Fruit fly (Drosophila melanogaster) whole organism, embryonic: ENCODE results near the gene ECSIT.

Experiments used
- CG1024 ChIP-seq: fragments of 200-800 bp; sonication (Bioruptor generic); IDR thresholded peaks from 2 replicates; pipeline ENCODE4 v1.3.6; 2022; ENCODE audit warnings: missing biosample characterization, missing genetic modification characterization
- CG12071 ChIP-seq: fragments of 200-800 bp; sonication (Bioruptor generic); optimal IDR thresholded peaks from 3 replicates; lab custom pipeline; 2018; ENCODE audit warnings: missing biosample characterization, mild to moderate bottlenecking, missing genetic modification characterization
- CG12104 ChIP-seq: fragments of 200-800 bp; sonication (Bioruptor generic); optimal IDR thresholded peaks from 3 replicates; lab custom pipeline; 2016; ENCODE audit warnings: missing biosample characterization, missing genetic modification characterization
- CG13775 ChIP-seq: fragments of 200-800 bp; sonication (Bioruptor generic); optimal IDR thresholded peaks from 3 replicates; lab custom pipeline; 2017; ENCODE audit warnings: missing biosample characterization, mild to moderate bottlenecking, missing genetic modification characterization
- CG14965 ChIP-seq: fragments of 200-800 bp; sonication (Bioruptor generic); optimal IDR thresholded peaks from 2 replicates; lab custom pipeline; 2016; ENCODE audit warnings: missing biosample characterization, missing genetic modification characterization, borderline replicate concordance
- CG15011 ChIP-seq: fragments of 200-800 bp; sonication (Bioruptor generic); optimal IDR thresholded peaks from 3 replicates; lab custom pipeline; 2018; ENCODE audit warnings: missing biosample characterization, mild to moderate bottlenecking, missing genetic modification characterization
- CG1602 ChIP-seq: fragments of 200-800 bp; sonication (Bioruptor generic); optimal IDR thresholded peaks from 3 replicates; lab custom pipeline; 2016; ENCODE audit warnings: missing biosample characterization, missing genetic modification characterization
- CG18476 ChIP-seq: fragments of 200-800 bp; sonication (Bioruptor generic); optimal IDR thresholded peaks from 2 replicates; lab custom pipeline; 2016; ENCODE audit warnings: missing biosample characterization, mild to moderate bottlenecking, missing genetic modification characterization
- CG18619 ChIP-seq: fragments of 200-800 bp; sonication (Bioruptor generic); optimal IDR thresholded peaks from 3 replicates; lab custom pipeline; 2017; ENCODE audit warnings: missing biosample characterization, mild to moderate bottlenecking, missing genetic modification characterization
- CG2712 ChIP-seq: fragments of 200-800 bp; optimal IDR thresholded peaks from 3 replicates; lab custom pipeline; 2019; ENCODE audit warnings: missing biosample characterization, mild to moderate bottlenecking, missing genetic modification characterization, moderate library complexity
- CG34224 ChIP-seq: fragments of 200-800 bp; sonication (Bioruptor generic); IDR thresholded peaks from 3 replicates; pipeline ENCODE4 v1.3.6; 2022; ENCODE audit warnings: missing biosample characterization, missing genetic modification characterization; ENCODE audit not compliant: partially characterized antibody
- CG34422 ChIP-seq: fragments of 200-800 bp; sonication (Bioruptor generic); IDR thresholded peaks from 3 replicates; pipeline ENCODE4 v1.3.6; 2022; ENCODE audit warnings: missing biosample characterization, missing genetic modification characterization
- CG4360 ChIP-seq: fragments of 200-800 bp; sonication (Bioruptor generic); IDR thresholded peaks from 2 replicates; pipeline ENCODE4 v1.3.6; 2022; ENCODE audit warnings: missing biosample characterization, missing genetic modification characterization
- CG6765 ChIP-seq: fragments of 200-800 bp; sonication (Bioruptor generic); optimal IDR thresholded peaks from 3 replicates; lab custom pipeline; 2017; ENCODE audit warnings: missing biosample characterization, mild to moderate bottlenecking, missing genetic modification characterization
- CG6813 ChIP-seq: fragments of 200-800 bp; sonication (Bioruptor generic); optimal IDR thresholded peaks from 2 replicates; lab custom pipeline; 2017; ENCODE audit warnings: missing biosample characterization, missing genetic modification characterization, mild to moderate bottlenecking, moderate library complexity, missing genetic modification reagents
- CG7963 ChIP-seq: fragments of 200-800 bp; sonication (Bioruptor generic); IDR thresholded peaks from 3 replicates; pipeline ENCODE4 v1.3.6; 2022; ENCODE audit warnings: missing biosample characterization, missing genetic modification characterization; ENCODE audit not compliant: partially characterized antibody
- CG7987 ChIP-seq: fragments of 200-800 bp; sonication (Bioruptor generic); optimal IDR thresholded peaks from 2 replicates; lab custom pipeline; 2018; ENCODE audit warnings: missing biosample characterization, mild to moderate bottlenecking, missing genetic modification characterization, moderate library complexity
- CoRest ChIP-seq: fragments of 200-800 bp; sonication (Bioruptor generic); optimal IDR thresholded peaks from 3 replicates; lab custom pipeline; 2018; ENCODE audit warnings: missing biosample characterization, mild to moderate bottlenecking, missing genetic modification characterization, moderate library complexity
- Dbx ChIP-seq: fragments of 200-800 bp; sonication (Bioruptor generic); IDR thresholded peaks from 3 replicates; pipeline ENCODE4 v1.3.6; 2022; ENCODE audit warnings: missing biosample characterization, missing genetic modification characterization
- Drgx ChIP-seq: fragments of 200-800 bp; sonication (Bioruptor generic); IDR thresholded peaks from 2 replicates; pipeline ENCODE4 v1.3.6; 2022; ENCODE audit warnings: missing biosample characterization, missing genetic modification characterization
- ERR ChIP-seq: fragments of 200-800 bp; sonication (Bioruptor generic); optimal IDR thresholded peaks from 2 replicates; lab custom pipeline; 2016; ENCODE audit warnings: missing biosample characterization, missing genetic modification characterization
- Fer2 ChIP-seq: fragments of 200-800 bp; sonication (Bioruptor generic); optimal IDR thresholded peaks from 2 replicates; lab custom pipeline; 2018; ENCODE audit warnings: missing biosample characterization, mild to moderate bottlenecking, missing genetic modification characterization, moderate library complexity
- HLHmδ ChIP-seq: fragments of 200-800 bp; sonication (Bioruptor generic); optimal IDR thresholded peaks from 2 replicates; lab custom pipeline; 2018; ENCODE audit warnings: missing biosample characterization, mild to moderate bottlenecking, missing genetic modification characterization, moderate library complexity
- Hey ChIP-seq: fragments of 200-800 bp; sonication (Bioruptor generic); optimal IDR thresholded peaks from 3 replicates; lab custom pipeline; 2018; ENCODE audit warnings: missing biosample characterization, mild to moderate bottlenecking, missing genetic modification characterization
- Hmr ChIP-seq: fragments of 200-800 bp; sonication (Bioruptor generic); optimal IDR thresholded peaks from 3 replicates; lab custom pipeline; 2017; ENCODE audit warnings: mild to moderate bottlenecking, missing biosample characterization, missing genetic modification reagents, missing genetic modification characterization
- Hr51 ChIP-seq, 2 experiments: fragments of 200-800 bp; sonication (Bioruptor generic); optimal IDR thresholded peaks; 2 replicates in 1 of 2; 3 replicates in 1 of 2; lab custom pipeline; 2016 to 2018; ENCODE audit warnings: missing biosample characterization in 2 of 2, missing genetic modification characterization in 2 of 2, mild to moderate bottlenecking in 1 of 2, moderate library complexity in 1 of 2
- Hsf ChIP-seq: fragments of 200-800 bp; sonication (Bioruptor generic); optimal IDR thresholded peaks from 3 replicates; lab custom pipeline; 2016; ENCODE audit warnings: missing biosample characterization, missing genetic modification characterization
- MESR4 ChIP-seq: fragments of 200-800 bp; sonication (Bioruptor generic); optimal IDR thresholded peaks from 2 replicates; lab custom pipeline; 2018; ENCODE audit warnings: missing biosample characterization, mild to moderate bottlenecking, missing genetic modification characterization, moderate library complexity
- Ravus ChIP-seq: fragments of 200-800 bp; sonication (Bioruptor generic); IDR thresholded peaks from 2 replicates; pipeline ENCODE4 v1.3.6; 2022; ENCODE audit warnings: missing biosample characterization, missing genetic modification characterization
- Sin3A ChIP-seq: fragments of >200 bp; optimal IDR thresholded peaks from 2 replicates; lab custom pipeline; 2018
- Ssrp ChIP-seq: fragments of 200-800 bp; sonication (Bioruptor generic); optimal IDR thresholded peaks from 2 replicates; lab custom pipeline; 2018; ENCODE audit warnings: missing biosample characterization, mild to moderate bottlenecking, missing genetic modification characterization, moderate library complexity
- bbx ChIP-seq: fragments of 200-800 bp; sonication (Bioruptor generic); IDR thresholded peaks from 2 replicates; pipeline ENCODE4 v1.3.6; 2022; ENCODE audit warnings: missing biosample characterization, missing genetic modification characterization; ENCODE audit not compliant: partially characterized antibody
- caup ChIP-seq: fragments of 200-800 bp; sonication (Bioruptor generic); optimal IDR thresholded peaks from 3 replicates; lab custom pipeline; 2017; ENCODE audit warnings: missing biosample characterization, mild to moderate bottlenecking, missing genetic modification characterization, moderate library complexity; ENCODE audit not compliant: severe bottlenecking
- chif ChIP-seq, 2 experiments: fragments of 200-800 bp; sonication (Bioruptor generic); optimal IDR thresholded peaks; 3 replicates each; lab custom pipeline; 2016; ENCODE audit warnings: missing biosample characterization in 2 of 2, missing genetic modification characterization in 2 of 2
- da ChIP-seq: fragments of 200-800 bp; sonication (Bioruptor generic); optimal IDR thresholded peaks from 2 replicates; lab custom pipeline; 2016; ENCODE audit warnings: missing biosample characterization, missing genetic modification characterization
- danr ChIP-seq: fragments of 200-800 bp; sonication (Bioruptor generic); IDR thresholded peaks from 2 replicates; pipeline ENCODE4 v1.3.6; 2022; ENCODE audit warnings: missing biosample characterization, missing genetic modification characterization
- ewg ChIP-seq: fragments of 200-800 bp; sonication (Bioruptor generic); optimal IDR thresholded peaks from 3 replicates; lab custom pipeline; 2017; ENCODE audit warnings: mild to moderate bottlenecking, missing biosample characterization, missing genetic modification reagents, missing genetic modification characterization
- fd96Cb ChIP-seq: fragments of 200-800 bp; sonication (Bioruptor generic); optimal IDR thresholded peaks from 2 replicates; lab custom pipeline; 2018; ENCODE audit warnings: missing biosample characterization, mild to moderate bottlenecking, missing genetic modification characterization, moderate library complexity
- gcm2 ChIP-seq: fragments of 200-800 bp; sonication (Bioruptor generic); optimal IDR thresholded peaks from 2 replicates; lab custom pipeline; 2016; ENCODE audit warnings: missing biosample characterization, missing genetic modification characterization
- gsb-n ChIP-seq: fragments of 200-800 bp; sonication (Bioruptor generic); optimal IDR thresholded peaks from 3 replicates; lab custom pipeline; 2018; ENCODE audit warnings: missing biosample characterization, mild to moderate bottlenecking, missing genetic modification characterization
- lab ChIP-seq: fragments of 200-800 bp; sonication (Bioruptor generic); optimal IDR thresholded peaks from 3 replicates; lab custom pipeline; 2017; ENCODE audit warnings: missing biosample characterization, missing genetic modification characterization, mild to moderate bottlenecking, moderate library complexity, missing genetic modification reagents
- lilli ChIP-seq: fragments of 200-800 bp; sonication (Bioruptor generic); optimal IDR thresholded peaks from 3 replicates; lab custom pipeline; 2016; ENCODE audit warnings: missing biosample characterization, missing genetic modification characterization
- nmo ChIP-seq: fragments of 200-800 bp; sonication (Bioruptor generic); optimal IDR thresholded peaks from 2 replicates; lab custom pipeline; 2018; ENCODE audit warnings: missing biosample characterization, mild to moderate bottlenecking, missing genetic modification characterization, moderate library complexity
- pb ChIP-seq: fragments of 200-800 bp; sonication (Bioruptor generic); optimal IDR thresholded peaks from 3 replicates; lab custom pipeline; 2016; ENCODE audit warnings: missing biosample characterization, missing genetic modification characterization
- ro ChIP-seq: fragments of 200-800 bp; sonication (Bioruptor generic); IDR thresholded peaks from 2 replicates; pipeline ENCODE4 v1.3.6; 2022; ENCODE audit warnings: missing biosample characterization, missing genetic modification characterization
- shn ChIP-seq: fragments of 200-800 bp; sonication (Bioruptor generic); optimal IDR thresholded peaks from 3 replicates; lab custom pipeline; 2016; ENCODE audit warnings: missing biosample characterization, missing genetic modification characterization
- sima ChIP-seq: fragments of 200-800 bp; sonication (Bioruptor generic); optimal IDR thresholded peaks from 2 replicates; lab custom pipeline; 2016; ENCODE audit warnings: missing biosample characterization, missing genetic modification characterization
- so ChIP-seq: fragments of 200-800 bp; sonication (Bioruptor generic); IDR thresholded peaks from 3 replicates; pipeline ENCODE4 v1.3.6; 2022; ENCODE audit warnings: missing biosample characterization, missing genetic modification characterization
- tx ChIP-seq: fragments of 200-800 bp; sonication (Bioruptor generic); optimal IDR thresholded peaks from 2 replicates; lab custom pipeline; 2016; ENCODE audit warnings: missing biosample characterization, missing genetic modification characterization
- unpg ChIP-seq: fragments of 200-800 bp; sonication (Bioruptor generic); optimal IDR thresholded peaks from 3 replicates; lab custom pipeline; 2018; ENCODE audit warnings: missing biosample characterization, mild to moderate bottlenecking, missing genetic modification characterization, moderate library complexity
- zf30C ChIP-seq: fragments of 200-800 bp; sonication (Bioruptor generic); optimal IDR thresholded peaks from 3 replicates; lab custom pipeline; 2018; ENCODE audit warnings: missing biosample characterization, mild to moderate bottlenecking, missing genetic modification characterization

The ECSIT gene

DNA sequence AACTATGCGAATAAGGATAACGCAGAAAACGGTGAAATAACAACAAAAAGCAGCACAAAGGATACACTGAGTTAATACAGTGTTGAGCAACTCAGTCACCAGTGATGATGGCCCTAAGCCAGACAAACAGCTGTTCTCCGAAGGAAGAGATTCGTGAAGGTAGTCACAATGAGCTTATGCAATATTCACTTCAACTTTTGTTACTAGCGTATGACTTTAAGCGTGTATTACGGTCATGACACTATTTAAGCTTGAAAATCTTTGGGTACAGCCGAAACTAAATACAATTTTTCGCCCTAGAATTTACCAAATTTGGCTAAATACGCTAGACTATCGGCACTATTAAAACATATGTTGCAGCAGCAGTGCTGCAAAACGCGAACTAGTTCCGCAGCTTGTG is at the start of gene ECSIT, which contains the start of gene disp (continued):
- TF ChIP-seq Drgx (no peak), CG1024 (GFP tag; lab: Robert Waterston, UW) (no peak), CG4360 (GFP tag; lab: Robert Waterston, UW) (peak; percentile 67), sima (GFP tag; lab: Kevin White, UChicago) (no peak), CG12104 (GFP tag; lab: Kevin White, UChicago) (no peak), Hey (tag; lab: Kevin White, UChicago) (no peak), tx (peak; percentile 16), ewg (no peak), pb (GFP tag; lab: Kevin White, UChicago) (no peak), Dbx (no peak; the same call in 2 of the 3 replicates), Hsf (peak; percentile 64), CoRest (tag; lab: Kevin White, UChicago) (peak; percentile 59), zf30C (GFP tag; lab: Kevin White, UChicago) (no peak), MESR4 (GFP tag; lab: Kevin White, UChicago) (no peak), CG13775 (GFP tag; lab: Kevin White, UChicago) (peak; percentile 26), CG18619 (GFP tag; lab: Kevin White, UChicago) (no peak), Ssrp (tag; lab: Kevin White, UChicago) (no peak), CG18476 (no peak), CG6765 (GFP tag; lab: Kevin White, UChicago) (no peak), CG7963 (GFP tag; lab: Robert Waterston, UW) (no peak), Fer2 (tag; lab: Kevin White, UChicago) (no peak), Hr51 (GFP tag; optimal IDR thresholded peaks at IDR 0.05; lab: Kevin White, UChicago) (no peak), lab (GFP tag; lab: Kevin White, UChicago) (no peak), CG7987 (no peak), CG14965 (GFP tag; lab: Kevin White, UChicago) (no peak), shn (GFP tag; lab: Kevin White, UChicago) (no peak), ro (no peak), caup (no peak), bbx (no peak), CG34224 (GFP tag; lab: Robert Waterston, UW) (no peak), CG34422 (no peak), nmo (GFP tag; lab: Kevin White, UChicago) (peak; percentile 63), Hmr (GFP tag; lab: Kevin White, UChicago) (peak; percentile 36), ERR (no peak), CG1602 (peak; percentile 12), Ravus (no peak), so (GFP tag; lab: Robert Waterston, UW) (no peak), Sin3A (lab: Kevin White, UChicago) (peak; percentile 71), gsb-n (no peak), danr (GFP tag; lab: Robert Waterston, UW) (no peak), da (GFP tag; lab: Kevin White, UChicago) (no peak), gcm2 (GFP tag; lab: Kevin White, UChicago) (no peak), fd96Cb (tag; lab: Kevin White, UChicago) (no peak), CG6813 (GFP tag; lab: Kevin White, UChicago) (no peak), HLHmδ (GFP tag; lab: Kevin White, UChicago) (no peak), chif (GFP tag; optimal IDR thresholded peaks at IDR 0.05; lab: Kevin White, UChicago) (no peak), lilli (GFP tag; lab: Kevin White, UChicago) (peak; percentile 23), CG12071 (GFP tag; lab: Kevin White, UChicago) (no peak), unpg (GFP tag; lab: Kevin White, UChicago) (no peak), CG2712 (peak; percentile 88), CG15011 (GFP tag; lab: Kevin White, UChicago) (no peak)
